Fruit fly (Drosophila melanogaster) whole organism, embryonic: Measurements from ENCODE around the gene CG7742.

ENCODE experiments used
- CG10209 ChIP-seq: fragments of 200-800 bp; sonication (Bioruptor generic); optimal IDR thresholded peaks from 3 replicates; lab custom pipeline; 2017; ENCODE audit warnings: missing biosample characterization, mild to moderate bottlenecking, missing genetic modification characterization, missing genetic modification reagents
- CG15269 ChIP-seq: fragments of 200-800 bp; sonication (Bioruptor generic); optimal IDR thresholded peaks from 2 replicates; lab custom pipeline; 2018; ENCODE audit warnings: missing biosample characterization, mild to moderate bottlenecking, missing genetic modification characterization, moderate library complexity
- CG1529 ChIP-seq: fragments of 200-800 bp; sonication (Bioruptor generic); optimal IDR thresholded peaks from 3 replicates; lab custom pipeline; 2018; ENCODE audit warnings: missing biosample characterization, missing genetic modification characterization
- CG17359 ChIP-seq: fragments of 200-800 bp; sonication (Bioruptor generic); optimal IDR thresholded peaks from 3 replicates; lab custom pipeline; 2018; ENCODE audit warnings: missing biosample characterization, mild to moderate bottlenecking, missing genetic modification characterization, moderate library complexity
- CG17361 ChIP-seq: fragments of 200-800 bp; sonication (Bioruptor generic); IDR thresholded peaks from 3 replicates; pipeline ENCODE4 v1.3.6; 2022; ENCODE audit warnings: missing biosample characterization, missing genetic modification characterization
- CG1792 ChIP-seq: fragments of 200-800 bp; sonication (Bioruptor generic); optimal IDR thresholded peaks from 2 replicates; lab custom pipeline; 2016; ENCODE audit warnings: missing biosample characterization, missing genetic modification characterization
- CG18599 ChIP-seq: fragments of 200-800 bp; sonication (Bioruptor generic); optimal IDR thresholded peaks from 3 replicates; lab custom pipeline; 2017; ENCODE audit warnings: missing biosample characterization, missing genetic modification characterization, mild to moderate bottlenecking, moderate library complexity, missing genetic modification reagents
- CG30403 ChIP-seq: fragments of 200-800 bp; sonication (Bioruptor generic); optimal IDR thresholded peaks from 3 replicates; lab custom pipeline; 2016; ENCODE audit warnings: missing biosample characterization, missing genetic modification characterization
- CG31224 ChIP-seq: fragments of 200-800 bp; sonication (Bioruptor generic); IDR thresholded peaks from 2 replicates; pipeline ENCODE4 v1.3.6; 2022; ENCODE audit warnings: missing biosample characterization, missing genetic modification characterization
- CG32772 ChIP-seq: fragments of 200-800 bp; sonication (Bioruptor generic); IDR thresholded peaks from 2 replicates; pipeline ENCODE4 v1.3.6; 2022; ENCODE audit warnings: missing biosample characterization, missing genetic modification characterization
- CG4282 ChIP-seq: fragments of 200-800 bp; sonication (Bioruptor generic); optimal IDR thresholded peaks from 2 replicates; lab custom pipeline; 2016; ENCODE audit warnings: missing biosample characterization, missing genetic modification characterization
- CG4328 ChIP-seq: fragments of 200-800 bp; sonication (Bioruptor generic); optimal IDR thresholded peaks from 3 replicates; lab custom pipeline; 2017; ENCODE audit warnings: missing biosample characterization, missing genetic modification reagents, missing genetic modification characterization
- CG4730 ChIP-seq: fragments of 200-800 bp; sonication (Bioruptor generic); IDR thresholded peaks from 2 replicates; pipeline ENCODE4 v1.3.6; 2022; ENCODE audit warnings: missing biosample characterization, missing genetic modification characterization
- CG6272 ChIP-seq: fragments of 200-800 bp; sonication (Bioruptor generic); IDR thresholded peaks from 2 replicates; pipeline ENCODE4 v1.3.6; 2022; ENCODE audit warnings: missing biosample characterization, missing genetic modification characterization
- CG6765 ChIP-seq: fragments of 200-800 bp; sonication (Bioruptor generic); optimal IDR thresholded peaks from 3 replicates; lab custom pipeline; 2017; ENCODE audit warnings: missing biosample characterization, mild to moderate bottlenecking, missing genetic modification characterization
- CG7928 ChIP-seq: fragments of 200-800 bp; sonication (Bioruptor generic); optimal IDR thresholded peaks from 2 replicates; lab custom pipeline; 2017; ENCODE audit warnings: missing biosample characterization, mild to moderate bottlenecking, missing genetic modification characterization
- CG8281 ChIP-seq: fragments of 200-800 bp; sonication (Bioruptor generic); optimal IDR thresholded peaks from 2 replicates; lab custom pipeline; 2018; ENCODE audit warnings: missing biosample characterization, mild to moderate bottlenecking, missing genetic modification characterization, moderate library complexity
- CG9727 ChIP-seq: fragments of 200-800 bp; sonication (Bioruptor generic); optimal IDR thresholded peaks from 3 replicates; lab custom pipeline; 2017; ENCODE audit warnings: missing biosample characterization, mild to moderate bottlenecking, missing genetic modification characterization
- CHES-1-like ChIP-seq: fragments of 200-800 bp; sonication (Bioruptor generic); optimal IDR thresholded peaks from 2 replicates; lab custom pipeline; 2016; ENCODE audit warnings: missing biosample characterization, missing genetic modification characterization
- D ChIP-seq, 2 experiments: fragments of 200-800 bp in 1 of 2; fragments of >200 bp in 1 of 2; sonication (Bioruptor generic) in 1 of 2; optimal IDR thresholded peaks; 2 replicates in 1 of 2; 3 replicates in 1 of 2; lab custom pipeline; 2017; ENCODE audit warnings: mild to moderate bottlenecking in 1 of 2, missing biosample characterization in 1 of 2, missing genetic modification characterization in 1 of 2, missing genetic modification reagents in 1 of 2
- Dfd ChIP-seq, 2 experiments: fragments of >200 bp; optimal IDR thresholded peaks; 2 replicates each; lab custom pipeline; 2017; ENCODE audit warnings: missing biosample characterization in 2 of 2, missing genetic modification characterization in 2 of 2
- Doc3 ChIP-seq: fragments of 200-800 bp; sonication (Bioruptor generic); IDR thresholded peaks from 3 replicates; pipeline ENCODE4 v1.3.6; 2022; ENCODE audit warnings: missing biosample characterization, missing genetic modification characterization; ENCODE audit not compliant: partially characterized antibody
- Dref ChIP-seq: fragments of 200-800 bp; sonication (Bioruptor generic); IDR thresholded peaks from 2 replicates; pipeline ENCODE4 v1.3.6; 2022; ENCODE audit warnings: missing biosample characterization, missing genetic modification characterization
- E2f2 ChIP-seq: fragments of 200-800 bp; sonication (Bioruptor generic); IDR thresholded peaks from 2 replicates; pipeline ENCODE4 v1.3.6; 2022; ENCODE audit warnings: missing biosample characterization, missing genetic modification characterization
- Eip74EF ChIP-seq, 2 experiments: fragments of 200-800 bp in 1 of 2; fragments of >200 bp in 1 of 2; sonication (Bioruptor generic) in 1 of 2; optimal IDR thresholded peaks; 2 replicates each; lab custom pipeline; 2017 to 2019; ENCODE audit warnings: missing biosample characterization in 2 of 2, missing genetic modification characterization in 2 of 2, mild to moderate bottlenecking in 1 of 2, moderate library complexity in 1 of 2
- HLH4C ChIP-seq: fragments of 200-800 bp; sonication (Bioruptor generic); IDR thresholded peaks from 3 replicates; pipeline ENCODE4 v1.3.6; 2022; ENCODE audit warnings: missing biosample characterization, missing genetic modification characterization; ENCODE audit not compliant: partially characterized antibody
- Hand ChIP-seq: fragments of 200-800 bp; sonication (Bioruptor generic); optimal IDR thresholded peaks from 2 replicates; lab custom pipeline; 2017; ENCODE audit warnings: mild to moderate bottlenecking, missing biosample characterization, missing genetic modification reagents, missing genetic modification characterization
- Hey ChIP-seq: fragments of 200-800 bp; sonication (Bioruptor generic); optimal IDR thresholded peaks from 3 replicates; lab custom pipeline; 2018; ENCODE audit warnings: missing biosample characterization, mild to moderate bottlenecking, missing genetic modification characterization
- NFAT ChIP-seq: fragments of 200-800 bp; sonication (Bioruptor generic); IDR thresholded peaks from 2 replicates; pipeline ENCODE4 v1.3.6; 2022; ENCODE audit warnings: missing biosample characterization, missing genetic modification characterization
- Ptx1 ChIP-seq: fragments of 200-800 bp; sonication (Bioruptor generic); IDR thresholded peaks from 2 replicates; pipeline ENCODE4 v1.3.6; 2022; ENCODE audit warnings: missing biosample characterization, missing genetic modification characterization
- croc ChIP-seq: fragments of 200-800 bp; sonication (Bioruptor generic); conservative IDR thresholded peaks from 3 replicates; pipeline ENCODE4 v1.3.6; 2022; ENCODE audit warnings: missing biosample characterization, missing genetic modification characterization
- cwo ChIP-seq: fragments of 200-800 bp; sonication (Bioruptor generic); optimal IDR thresholded peaks from 3 replicates; lab custom pipeline; 2017; ENCODE audit warnings: missing biosample characterization, missing genetic modification characterization, mild to moderate bottlenecking, moderate library complexity, missing genetic modification reagents
- disco-r ChIP-seq: fragments of 200-800 bp; sonication (Bioruptor generic); optimal IDR thresholded peaks from 2 replicates; lab custom pipeline; 2016; ENCODE audit warnings: missing biosample characterization, missing genetic modification characterization
- fd96Cb ChIP-seq: fragments of 200-800 bp; sonication (Bioruptor generic); optimal IDR thresholded peaks from 2 replicates; lab custom pipeline; 2018; ENCODE audit warnings: missing biosample characterization, mild to moderate bottlenecking, missing genetic modification characterization, moderate library complexity
- gce ChIP-seq: fragments of 200-800 bp; sonication (Bioruptor generic); IDR thresholded peaks from 3 replicates; pipeline ENCODE4 v1.3.6; 2022; ENCODE audit warnings: missing biosample characterization, missing genetic modification characterization
- grn ChIP-seq: fragments of 200-800 bp; sonication (Bioruptor generic); optimal IDR thresholded peaks from 3 replicates; lab custom pipeline; 2017; ENCODE audit warnings: missing biosample characterization, missing genetic modification characterization
- hth ChIP-seq: fragments of >200 bp; optimal IDR thresholded peaks from 2 replicates; lab custom pipeline; 2017; ENCODE audit warnings: inconsistent platforms
- inv ChIP-seq: fragments of 200-800 bp; sonication (Bioruptor generic); IDR thresholded peaks from 2 replicates; pipeline ENCODE4 v1.3.6; 2022; ENCODE audit warnings: missing biosample characterization, missing genetic modification characterization; ENCODE audit not compliant: partially characterized antibody
- jigr1 ChIP-seq: fragments of 200-800 bp; sonication (Bioruptor generic); IDR thresholded peaks from 3 replicates; pipeline ENCODE4 v1.3.6; 2022; ENCODE audit warnings: missing biosample characterization, missing genetic modification characterization
- knrl ChIP-seq: fragments of 200-800 bp; sonication (Bioruptor generic); IDR thresholded peaks from 3 replicates; pipeline ENCODE4 v1.3.6; 2022; ENCODE audit warnings: missing biosample characterization, missing genetic modification characterization; ENCODE audit not compliant: partially characterized antibody
- mld ChIP-seq: fragments of 200-800 bp; sonication (Bioruptor generic); IDR thresholded peaks from 3 replicates; pipeline ENCODE4 v1.3.6; 2022; ENCODE audit warnings: missing biosample characterization, missing genetic modification characterization; ENCODE audit not compliant: partially characterized antibody
- nau ChIP-seq: fragments of 200-800 bp; sonication (Bioruptor generic); optimal IDR thresholded peaks from 3 replicates; lab custom pipeline; 2017; ENCODE audit warnings: missing biosample characterization, mild to moderate bottlenecking, missing genetic modification characterization, missing genetic modification reagents
- odd ChIP-seq: fragments of 200-800 bp; sonication (Bioruptor generic); optimal IDR thresholded peaks from 2 replicates; lab custom pipeline; 2017; ENCODE audit warnings: missing biosample characterization, mild to moderate bottlenecking, missing genetic modification characterization
- pan ChIP-seq, 4 experiments: fragments of >200 bp in 3 of 4; fragments of 200-800 bp in 1 of 4; sonication (Bioruptor generic) in 1 of 4; optimal IDR thresholded peaks in 3 of 4; IDR thresholded peaks in 1 of 4; 2 replicates each; pipeline versions ENCODE4 v1.3.6 to Lab custom; 2017 to 2022; ENCODE audit warnings: missing biosample characterization in 2 of 4, missing genetic modification characterization in 2 of 4, mixed read lengths in 1 of 4
- psq ChIP-seq: fragments of 200-800 bp; sonication (Bioruptor generic); optimal IDR thresholded peaks from 2 replicates; lab custom pipeline; 2017; ENCODE audit warnings: missing biosample characterization, missing genetic modification characterization
- sisA ChIP-seq: fragments of 200-800 bp; sonication (Bioruptor generic); IDR thresholded peaks from 2 replicates; pipeline ENCODE4 v1.3.6; 2022; ENCODE audit warnings: missing biosample characterization, missing genetic modification characterization
- twi ChIP-seq: fragments of 200-800 bp; optimal IDR thresholded peaks from 2 replicates; lab custom pipeline; 2019; ENCODE audit warnings: missing biosample characterization, mild to moderate bottlenecking, missing genetic modification characterization, moderate library complexity
- wek ChIP-seq: fragments of 200-800 bp; sonication (Bioruptor generic); optimal IDR thresholded peaks from 3 replicates; lab custom pipeline; 2018; ENCODE audit warnings: missing biosample characterization, mild to moderate bottlenecking, missing genetic modification characterization, moderate library complexity

CG7742 gene

dm6 chr2L:5261223-5261984 is 46.5 kb upstream of the CG7742 start (continued):
- no peak for TF ChIP-seq odd (GFP tag; lab: Kevin White, UChicago)
- TF ChIP-seq gce = no peak
- TF ChIP-seq disco-r (GFP tag; lab: Kevin White, UChicago) = no peak
- TF ChIP-seq NFAT (GFP tag; lab: Robert Waterston, UW) = no peak
- TF ChIP-seq D (optimal IDR thresholded peaks at IDR 0.05; lab: Kevin White, UChicago) = no peak
- TF ChIP-seq D (GFP tag; optimal IDR thresholded peaks at IDR 0.05; lab: Kevin White, UChicago) = no peak
- TF ChIP-seq Eip74EF (GFP tag; optimal IDR thresholded peaks at IDR 0.05; lab: Kevin White, UChicago) = no peak
- no peak for TF ChIP-seq wek
- no peak for TF ChIP-seq CHES-1-like (GFP tag; lab: Kevin White, UChicago)
- TF ChIP-seq CG15269 = peak; percentile 2
- TF ChIP-seq CG30403 (GFP tag; lab: Kevin White, UChicago) = peak; percentile 10
- no peak for TF ChIP-seq pan (optimal IDR thresholded peaks at IDR 0.05; lab: Kevin White, UChicago)
- TF ChIP-seq pan (GFP tag; optimal IDR thresholded peaks at IDR 0.05 in 1 of 2, IDR thresholded peaks at IDR 0.05 in 1 of 2) = no peak
- TF ChIP-seq CG4730 = no peak
- no peak for TF ChIP-seq croc (GFP tag; lab: Robert Waterston, UW)
- TF ChIP-seq cwo (GFP tag; lab: Kevin White, UChicago) = peak; percentile 5
- no peak for TF ChIP-seq CG4328 (GFP tag; lab: Kevin White, UChicago)
- TF ChIP-seq CG4282 = no peak
- no peak for TF ChIP-seq Hand
- TF ChIP-seq grn (GFP tag; lab: Kevin White, UChicago) = no peak
- peak; percentile 44 for TF ChIP-seq CG9727 (GFP tag; lab: Kevin White, UChicago)
- TF ChIP-seq E2f2 = 0 out of 2 replicates have a peak, but pooled peaks have one; percentile 27
- no peak for TF ChIP-seq Doc3
- TF ChIP-seq HLH4C (GFP tag; lab: Robert Waterston, UW) = no peak
- no peak for TF ChIP-seq mld (GFP tag; lab: Robert Waterston, UW)
- TF ChIP-seq psq (GFP tag; lab: Kevin White, UChicago) = no peak
- TF ChIP-seq nau = no peak
- no peak for TF ChIP-seq CG1529 (GFP tag; lab: Kevin White, UChicago)
- TF ChIP-seq CG18599 (GFP tag; lab: Kevin White, UChicago) = peak; percentile 25
- peak; percentile 39; the same call in 1 of the 2 replicates for TF ChIP-seq CG32772 (GFP tag; lab: Robert Waterston, UW)
- TF ChIP-seq knrl (GFP tag; lab: Robert Waterston, UW) = no peak
- TF ChIP-seq CG31224 (GFP tag; lab: Robert Waterston, UW) = no peak
- no peak for TF ChIP-seq CG7928 (GFP tag; lab: Kevin White, UChicago)
- TF ChIP-seq CG6765 = no peak
- TF ChIP-seq Hey (tag; lab: Kevin White, UChicago) = no peak
- TF ChIP-seq CG8281 (tag; lab: Kevin White, UChicago) = no peak
- TF ChIP-seq Ptx1 (GFP tag; lab: Robert Waterston, UW) = peak; percentile 50
- TF ChIP-seq CG6272 (GFP tag; lab: Robert Waterston, UW) = no peak
- TF ChIP-seq CG1792 (GFP tag; lab: Kevin White, UChicago) = no peak
- TF ChIP-seq sisA (GFP tag; lab: Robert Waterston, UW) = no peak
- peak; percentile 52; the same call in 1 of the 3 replicates for TF ChIP-seq CG17361 (GFP tag; lab: Robert Waterston, UW)
- peak; percentile 46 for TF ChIP-seq CG10209 (GFP tag; lab: Kevin White, UChicago)
- no peak for TF ChIP-seq Dfd (GFP tag; optimal IDR thresholded peaks at IDR 0.05; lab: Kevin White, UChicago)
- no peak for TF ChIP-seq inv (GFP tag; lab: Robert Waterston, UW)
- no peak for TF ChIP-seq Dref (GFP tag; lab: Robert Waterston, UW)
- TF ChIP-seq twi (tag; lab: Kevin White, UChicago) = no peak
- TF ChIP-seq fd96Cb (tag; lab: Kevin White, UChicago) = peak; percentile 16
- no peak for TF ChIP-seq hth (lab: Kevin White, UChicago)
- TF ChIP-seq jigr1 = no peak
- TF ChIP-seq CG17359 = peak; percentile 7
